Fruit fly (Drosophila melanogaster): ENCODE data around the gene Fancm.

Fancm gene

dm6 chr3R:21520183-21520582 is 38.1 kb downstream of the Fancm start (continued):
- peak; percentile 98 for TF ChIP-seq stc (GFP tag; IDR thresholded peaks at IDR 0.05)
- TF ChIP-seq Hr78 (GFP tag; optimal IDR thresholded peaks at IDR 0.05) = peak in 1 of 2 experiments; percentile 10
- peak; percentile 98 for TF ChIP-seq nau (GFP tag; optimal IDR thresholded peaks at IDR 0.05)
- TF ChIP-seq crp (GFP tag; optimal IDR thresholded peaks at IDR 0.05) = peak in 1 of 2 experiments; percentile 78
- TF ChIP-seq chm (GFP tag; IDR thresholded peaks at IDR 0.05) = peak; percentile 99
- TF ChIP-seq CG1603 (tag; optimal IDR thresholded peaks at IDR 0.05) = peak; percentile 97
- TF ChIP-seq hb (GFP tag; IDR thresholded peaks at IDR 0.05; ENCODE audit: partially characterized antibody) = no peak
- peak; percentile 99 for TF ChIP-seq slbo (GFP tag; IDR thresholded peaks at IDR 0.05)
- TF ChIP-seq Camta (GFP tag; optimal IDR thresholded peaks at IDR 0.05) = peak; percentile 99
- TF ChIP-seq CG1529 (GFP tag; optimal IDR thresholded peaks at IDR 0.05) = peak; percentile 97
- peak; percentile 91 for TF ChIP-seq CG10147 (GFP tag; optimal IDR thresholded peaks at IDR 0.05)
- peak; percentile 92 for TF ChIP-seq ssp (GFP tag; IDR thresholded peaks at IDR 0.05)
- peak; percentile 88 for TF ChIP-seq tap (tag; optimal IDR thresholded peaks at IDR 0.05)
- peak; percentile 98 for TF ChIP-seq chn (GFP tag; optimal IDR thresholded peaks at IDR 0.05)
- peak; percentile 98 for TF ChIP-seq CG3281 (GFP tag; optimal IDR thresholded peaks at IDR 0.05)
- TF ChIP-seq Vsx1 (GFP tag; optimal IDR thresholded peaks at IDR 0.05) = peak; percentile 98
- peak; percentile 100 for TF ChIP-seq CG9817 (tag; optimal IDR thresholded peaks at IDR 0.05)
- no peak for TF ChIP-seq CG1832 (GFP tag; optimal IDR thresholded peaks at IDR 0.05)
- TF ChIP-seq CG5245 (GFP tag; optimal IDR thresholded peaks at IDR 0.05) = peak; percentile 99
- TF ChIP-seq CG18262 (tag; optimal IDR thresholded peaks at IDR 0.05) = peak; percentile 95
- peak; percentile 98 to 99 for TF ChIP-seq dpn (GFP tag; optimal IDR thresholded peaks at IDR 0.05)
- TF ChIP-seq BtbVII (GFP tag; optimal IDR thresholded peaks at IDR 0.05) = peak; percentile 97
- peak; percentile 90 for TF ChIP-seq CG7556 (GFP tag; optimal IDR thresholded peaks at IDR 0.05)
- peak; percentile 82 for TF ChIP-seq CG4360 (GFP tag; IDR thresholded peaks at IDR 0.05)
- TF ChIP-seq pum (GFP tag; optimal IDR thresholded peaks at IDR 0.05) = peak; percentile 97
- TF ChIP-seq CG15479 (GFP tag; optimal IDR thresholded peaks at IDR 0.05) = peak; percentile 36
- TF ChIP-seq Trl (optimal IDR thresholded peaks at IDR 0.05) = no peak
- TF ChIP-seq Trl (GFP tag; optimal IDR thresholded peaks at IDR 0.05) = peak; percentile 99
- peak; percentile 98 for TF ChIP-seq schlank (tag; optimal IDR thresholded peaks at IDR 0.05)
- TF ChIP-seq grau (tag; optimal IDR thresholded peaks at IDR 0.05) = peak; percentile 96
- peak; percentile 97 for TF ChIP-seq ems (GFP tag; optimal IDR thresholded peaks at IDR 0.05)
- peak; percentile 99 for TF ChIP-seq CG8290 (GFP tag; optimal IDR thresholded peaks at IDR 0.05)
- peak; percentile 96 to 99 for TF ChIP-seq CG8290 (tag; optimal IDR thresholded peaks at IDR 0.05)
- TF ChIP-seq CG15269 (tag; optimal IDR thresholded peaks at IDR 0.05) = peak; percentile 97
- TF ChIP-seq tll (GFP tag; optimal IDR thresholded peaks at IDR 0.05) = no peak
- peak; percentile 98 for TF ChIP-seq HmgZ (tag; optimal IDR thresholded peaks at IDR 0.05)
- TF ChIP-seq ERR (GFP tag; optimal IDR thresholded peaks at IDR 0.05) = peak; percentile 86
- peak; percentile 96 for TF ChIP-seq CG6683 (GFP tag; optimal IDR thresholded peaks at IDR 0.05)
- peak; percentile 100 for TF ChIP-seq NfI (GFP tag; optimal IDR thresholded peaks at IDR 0.05)
- TF ChIP-seq lilli (GFP tag; optimal IDR thresholded peaks at IDR 0.05) = peak; percentile 97
- TF ChIP-seq CG11696 (GFP tag; IDR thresholded peaks at IDR 0.05) = peak; percentile 92
- TF ChIP-seq CG2116 (GFP tag; optimal IDR thresholded peaks at IDR 0.05) = peak; percentile 91
- peak; percentile 91 for TF ChIP-seq CG11093 (GFP tag; IDR thresholded peaks at IDR 0.05)
- no peak for TF ChIP-seq CG13287 (GFP tag; IDR thresholded peaks at IDR 0.05; ENCODE audit: partially characterized antibody)
- peak; percentile 97 for TF ChIP-seq gsb (GFP tag; IDR thresholded peaks at IDR 0.05)
- peak; percentile 99 for TF ChIP-seq Fer3 (tag; optimal IDR thresholded peaks at IDR 0.05)
- TF ChIP-seq ap (GFP tag; IDR thresholded peaks at IDR 0.05) = peak; percentile 99
- TF ChIP-seq CG34224 (GFP tag; IDR thresholded peaks at IDR 0.05; ENCODE audit: partially characterized antibody) = no peak
- peak; percentile 97 for TF ChIP-seq HLH54F (GFP tag; optimal IDR thresholded peaks at IDR 0.05)
- peak; percentile 98 for TF ChIP-seq CG33557 (GFP tag; optimal IDR thresholded peaks at IDR 0.05)

Data from whole organism, embryonic.